Fruit fly (Drosophila melanogaster): ENCODE results near the gene CG16781.

The CG16781 gene

DNA sequence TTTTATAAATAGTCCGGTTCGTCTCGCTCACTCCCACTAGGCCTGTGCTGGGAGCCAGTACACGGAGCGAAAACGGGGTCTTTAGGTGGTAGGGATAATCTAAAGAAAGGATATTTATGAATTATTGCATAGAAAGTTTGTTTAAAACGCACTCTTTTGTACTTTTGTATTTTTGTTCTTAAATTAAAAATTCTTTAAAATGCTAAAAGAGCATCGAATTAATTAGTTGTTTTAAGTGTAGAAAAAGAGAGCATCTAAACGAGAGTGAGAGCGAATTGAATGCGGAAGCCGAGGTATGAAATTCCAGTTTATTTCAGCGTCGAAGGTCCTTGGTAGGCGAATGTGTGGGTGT, 36.3 kb downstream of the CG16781 start (continued):
- TF ChIP-seq CG15011 (GFP tag; optimal IDR thresholded peaks at IDR 0.05) (peak; percentile 10), Adf1 (GFP tag; IDR thresholded peaks at IDR 0.05) (no peak), Oaz (GFP tag; IDR thresholded peaks at IDR 0.05) (no peak), Xrp1 (GFP tag; IDR thresholded peaks at IDR 0.05) (peak; percentile 89), HLH4C (GFP tag; IDR thresholded peaks at IDR 0.05; ENCODE audit: partially characterized antibody) (no peak), inv (GFP tag; IDR thresholded peaks at IDR 0.05; ENCODE audit: partially characterized antibody) (no peak), Blimp-1 (GFP tag; optimal IDR thresholded peaks at IDR 0.05) (peak; percentile 78), CG11504 (tag; optimal IDR thresholded peaks at IDR 0.05) (peak; percentile 66), tin (GFP tag; optimal IDR thresholded peaks at IDR 0.05) (peak; percentile 58), Kr (GFP tag; optimal IDR thresholded peaks at IDR 0.05) (no peak), Bdp1 (GFP tag; optimal IDR thresholded peaks at IDR 0.05) (peak; percentile 92), insv (GFP tag; optimal IDR thresholded peaks at IDR 0.05) (no peak), CG7271 (tag; optimal IDR thresholded peaks at IDR 0.05) (peak; percentile 26)

DNA sequence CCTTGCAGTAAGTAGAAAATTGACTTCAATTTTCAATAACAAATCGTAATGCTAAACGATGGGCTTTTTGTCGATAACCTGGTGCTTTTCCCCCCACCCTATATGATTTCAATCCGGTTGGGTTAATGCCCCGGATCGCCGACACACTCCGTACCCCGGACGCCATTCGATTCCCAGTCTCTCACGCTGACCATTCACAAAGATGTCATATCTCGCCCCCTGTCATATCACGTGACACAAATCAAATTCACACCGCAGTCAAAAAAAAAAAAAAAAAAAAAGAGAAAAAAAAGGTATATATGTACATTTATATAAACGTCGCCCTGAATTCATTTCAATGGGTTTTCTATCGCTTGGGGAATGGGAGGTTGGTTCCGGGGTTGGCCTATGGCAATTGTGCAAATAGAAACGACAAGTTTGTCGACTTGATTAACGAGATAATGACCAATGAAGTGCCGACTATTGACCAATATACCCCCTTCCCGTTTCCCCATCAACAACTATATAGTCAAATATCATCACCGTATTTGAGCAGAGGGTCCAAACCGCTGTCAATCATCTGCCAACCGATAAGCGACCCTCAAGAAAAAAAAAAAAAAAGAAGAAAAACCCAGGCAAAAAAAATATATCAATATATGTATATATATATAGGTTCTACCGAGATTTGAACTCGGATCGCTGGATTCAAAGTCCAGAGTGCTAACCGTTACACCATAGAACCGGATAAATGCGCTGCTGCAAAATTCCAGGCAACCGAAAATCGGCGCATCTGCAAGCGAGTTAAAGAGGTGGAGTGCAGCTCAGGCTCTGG, 36.8 kb downstream of the CG16781 start:
- no peak for TF ChIP-seq toy (GFP tag; IDR thresholded peaks at IDR 0.05)
- peak; percentile 9 for TF ChIP-seq exex (tag; optimal IDR thresholded peaks at IDR 0.05)
- TF ChIP-seq bbx (GFP tag; IDR thresholded peaks at IDR 0.05; ENCODE audit: partially characterized antibody), result no peak
- TF ChIP-seq grn (GFP tag; optimal IDR thresholded peaks at IDR 0.05), result peak; percentile 95
- TF ChIP-seq CG9437 (GFP tag; optimal IDR thresholded peaks at IDR 0.05), result no peak
- no peak for TF ChIP-seq scrt (GFP tag; optimal IDR thresholded peaks at IDR 0.05)
- peak; percentile 14 for TF ChIP-seq salm (tag; optimal IDR thresholded peaks at IDR 0.05)
- no peak for TF ChIP-seq Hmx (GFP tag; optimal IDR thresholded peaks at IDR 0.05)
- no peak for TF ChIP-seq Six4 (GFP tag; optimal IDR thresholded peaks at IDR 0.05)
- TF ChIP-seq NC2β (GFP tag; optimal IDR thresholded peaks at IDR 0.05), result no peak
- TF ChIP-seq kni (GFP tag; optimal IDR thresholded peaks at IDR 0.05), result peak; percentile 7
- no peak for TF ChIP-seq CG15011 (GFP tag; optimal IDR thresholded peaks at IDR 0.05)
- peak; percentile 13; the same call in 1 of the 2 replicates for TF ChIP-seq Bgb (GFP tag; IDR thresholded peaks at IDR 0.05; ENCODE audit: partially characterized antibody)
- TF ChIP-seq pnt (GFP tag; optimal IDR thresholded peaks at IDR 0.05), result no peak
- peak; percentile 30; the same call in 1 of the 3 replicates for TF ChIP-seq Opbp (GFP tag; IDR thresholded peaks at IDR 0.05; ENCODE audit: partially characterized antibody)
- no peak for TF ChIP-seq chn (GFP tag; optimal IDR thresholded peaks at IDR 0.05)
- no peak for TF ChIP-seq eve (GFP tag; optimal IDR thresholded peaks at IDR 0.05)
- no peak for TF ChIP-seq CG9609 (GFP tag; optimal IDR thresholded peaks at IDR 0.05)
- no peak for TF ChIP-seq eyg (GFP tag; optimal IDR thresholded peaks at IDR 0.05)
- no peak for TF ChIP-seq CG14050 (GFP tag; IDR thresholded peaks at IDR 0.05)
- TF ChIP-seq CG17359 (tag; optimal IDR thresholded peaks at IDR 0.05), result peak; percentile 23
- TF ChIP-seq CG6175 (GFP tag; IDR thresholded peaks at IDR 0.05), result no peak
- TF ChIP-seq emc (GFP tag; optimal IDR thresholded peaks at IDR 0.05), result no peak
- TF ChIP-seq gcm (GFP tag; optimal IDR thresholded peaks at IDR 0.05), result no peak
- TF ChIP-seq CG9215 (GFP tag; IDR thresholded peaks at IDR 0.05), result no peak
- TF ChIP-seq oc (tag; optimal IDR thresholded peaks at IDR 0.05), result peak; percentile 12
- TF ChIP-seq vfl (GFP tag; optimal IDR thresholded peaks at IDR 0.05), result no peak
- no peak for TF ChIP-seq Dip2 (GFP tag; IDR thresholded peaks at IDR 0.05)
- no peak for TF ChIP-seq NK7.1 (GFP tag; optimal IDR thresholded peaks at IDR 0.05)
- TF ChIP-seq Eip74EF (GFP tag; optimal IDR thresholded peaks at IDR 0.05), result no peak
- no peak for TF ChIP-seq CG3838 (GFP tag; optimal IDR thresholded peaks at IDR 0.05)
- no peak for TF ChIP-seq Sox102F (GFP tag; optimal IDR thresholded peaks at IDR 0.05)
- no peak for TF ChIP-seq Hey (tag; optimal IDR thresholded peaks at IDR 0.05)
- TF ChIP-seq B-H1 (GFP tag; IDR thresholded peaks at IDR 0.05), result no peak
- TF ChIP-seq pita (GFP tag; optimal IDR thresholded peaks at IDR 0.05), result no peak
- TF ChIP-seq insv (GFP tag; optimal IDR thresholded peaks at IDR 0.05), result no peak
- TF ChIP-seq ci (GFP tag; IDR thresholded peaks at IDR 0.05), result peak; percentile 37; the same call in 1 of the 3 replicates
